Worm (Caenorhabditis elegans): Measurements from ENCODE around the gene C25H3.7.

ce11 chrII:5638059-5638458 is 30.7 kb downstream of the C25H3.7 start, which contains the start of gene F59E12.3:
- no peak for TF ChIP-seq C08G9.2 (tag; optimal IDR thresholded peaks at IDR 0.05)
- TF ChIP-seq lin-11 (tag; optimal IDR thresholded peaks at IDR 0.05) = no peak
- TF ChIP-seq madf-2 (tag; optimal IDR thresholded peaks at IDR 0.05) = no peak
- no peak for TF ChIP-seq hlh-8 (tag; optimal IDR thresholded peaks at IDR 0.05)
- no peak for TF ChIP-seq ceh-18 (tag; optimal IDR thresholded peaks at IDR 0.05)
- no peak for TF ChIP-seq ama-1 (optimal IDR thresholded peaks at IDR 0.05)
- no peak for TF ChIP-seq C38D4.7 (GFP tag; optimal IDR thresholded peaks at IDR 0.05)
- TF ChIP-seq tbx-2 (tag; optimal IDR thresholded peaks at IDR 0.05) = no peak
- no peak for TF ChIP-seq hlh-15 (tag; optimal IDR thresholded peaks at IDR 0.05)
- no peak for TF ChIP-seq fkh-10 (GFP tag; optimal IDR thresholded peaks at IDR 0.05)
